Fruit fly (Drosophila melanogaster) whole organism, embryonic: Measurements from ENCODE around the gene car.

Source experiments
- Antp ChIP-seq: fragments of 200-800 bp; sonication (Bioruptor generic); optimal IDR thresholded peaks from 3 replicates; lab custom pipeline; 2016; ENCODE audit warnings: missing biosample characterization, missing genetic modification characterization
- Atf6 ChIP-seq: fragments of 200-800 bp; sonication (Bioruptor generic); IDR thresholded peaks from 2 replicates; pipeline ENCODE4 v1.3.6; 2022; ENCODE audit warnings: missing biosample characterization, missing genetic modification characterization
- BEAF-32 ChIP-seq: fragments of 200-800 bp; sonication (Bioruptor generic); optimal IDR thresholded peaks from 3 replicates; lab custom pipeline; 2017; ENCODE audit warnings: missing biosample characterization, missing genetic modification characterization, mild to moderate bottlenecking, moderate library complexity, missing genetic modification reagents
- CG10274 ChIP-seq: fragments of 200-800 bp; sonication (Bioruptor generic); optimal IDR thresholded peaks from 3 replicates; lab custom pipeline; 2017; ENCODE audit warnings: missing biosample characterization, mild to moderate bottlenecking, missing genetic modification characterization
- CG10431 ChIP-seq: fragments of 200-800 bp; sonication (Bioruptor generic); optimal IDR thresholded peaks from 3 replicates; lab custom pipeline; 2018; ENCODE audit warnings: missing biosample characterization, mild to moderate bottlenecking, missing genetic modification characterization
- CG11247 ChIP-seq: fragments of 200-800 bp; sonication (Bioruptor generic); IDR thresholded peaks from 2 replicates; pipeline ENCODE4 v1.3.6; 2022; ENCODE audit warnings: missing biosample characterization, missing genetic modification characterization
- CG11456 ChIP-seq: fragments of 200-800 bp; sonication (Bioruptor generic); IDR thresholded peaks from 3 replicates; pipeline ENCODE4 v1.3.6; 2022; ENCODE audit warnings: missing biosample characterization, missing genetic modification characterization
- CG11723 ChIP-seq: fragments of 200-800 bp; sonication (Bioruptor generic); optimal IDR thresholded peaks from 2 replicates; lab custom pipeline; 2017; ENCODE audit warnings: missing biosample characterization, mild to moderate bottlenecking, missing genetic modification characterization
- CG13624 ChIP-seq: fragments of 200-800 bp; sonication (Bioruptor generic); optimal IDR thresholded peaks from 2 replicates; lab custom pipeline; 2016; ENCODE audit warnings: missing biosample characterization, missing genetic modification characterization
- CG14860 ChIP-seq: fragments of 200-800 bp; sonication (Bioruptor generic); IDR thresholded peaks from 3 replicates; pipeline ENCODE4 v1.3.6; 2022; ENCODE audit warnings: missing biosample characterization, missing genetic modification characterization; ENCODE audit not compliant: partially characterized antibody
- CG15514 ChIP-seq: fragments of 200-800 bp; sonication (Bioruptor generic); optimal IDR thresholded peaks from 3 replicates; lab custom pipeline; 2017; ENCODE audit warnings: missing biosample characterization, missing genetic modification characterization, mild to moderate bottlenecking, moderate library complexity, missing genetic modification reagents
- CG1602 ChIP-seq: fragments of 200-800 bp; sonication (Bioruptor generic); optimal IDR thresholded peaks from 3 replicates; lab custom pipeline; 2016; ENCODE audit warnings: missing biosample characterization, missing genetic modification characterization
- CG1647 ChIP-seq: fragments of 200-800 bp; sonication (Bioruptor generic); optimal IDR thresholded peaks from 3 replicates; lab custom pipeline; 2016; ENCODE audit warnings: missing biosample characterization, missing genetic modification characterization
- CG16813 ChIP-seq: fragments of 200-800 bp; sonication (Bioruptor generic); IDR thresholded peaks from 3 replicates; pipeline ENCODE4 v1.3.6; 2022; ENCODE audit warnings: missing biosample characterization, missing genetic modification characterization; ENCODE audit not compliant: partially characterized antibody
- CG17385 ChIP-seq: fragments of 200-800 bp; sonication (Bioruptor generic); optimal IDR thresholded peaks from 3 replicates; lab custom pipeline; 2018; ENCODE audit warnings: missing biosample characterization, mild to moderate bottlenecking, missing genetic modification characterization
- CG2712 ChIP-seq: fragments of 200-800 bp; optimal IDR thresholded peaks from 3 replicates; lab custom pipeline; 2019; ENCODE audit warnings: missing biosample characterization, mild to moderate bottlenecking, missing genetic modification characterization, moderate library complexity
- CG3847 ChIP-seq: fragments of 200-800 bp; sonication (Bioruptor generic); IDR thresholded peaks from 2 replicates; pipeline ENCODE4 v1.3.6; 2022; ENCODE audit warnings: missing biosample characterization, missing genetic modification characterization
- CG6791 ChIP-seq: fragments of 200-800 bp; sonication (Bioruptor generic); IDR thresholded peaks from 3 replicates; pipeline ENCODE4 v1.3.6; 2022; ENCODE audit warnings: missing biosample characterization, missing genetic modification characterization; ENCODE audit not compliant: partially characterized antibody
- CG7556 ChIP-seq: fragments of 200-800 bp; sonication (Bioruptor generic); optimal IDR thresholded peaks from 2 replicates; lab custom pipeline; 2017; ENCODE audit warnings: missing biosample characterization, mild to moderate bottlenecking, missing genetic modification characterization
- CG7963 ChIP-seq: fragments of 200-800 bp; sonication (Bioruptor generic); IDR thresholded peaks from 3 replicates; pipeline ENCODE4 v1.3.6; 2022; ENCODE audit warnings: missing biosample characterization, missing genetic modification characterization; ENCODE audit not compliant: partially characterized antibody
- CG9215 ChIP-seq: fragments of 200-800 bp; sonication (Bioruptor generic); IDR thresholded peaks from 2 replicates; pipeline ENCODE4 v1.3.6; 2022; ENCODE audit warnings: missing biosample characterization, missing genetic modification characterization
- D ChIP-seq, 2 experiments: fragments of 200-800 bp in 1 of 2; fragments of >200 bp in 1 of 2; sonication (Bioruptor generic) in 1 of 2; optimal IDR thresholded peaks; 2 replicates in 1 of 2; 3 replicates in 1 of 2; lab custom pipeline; 2017; ENCODE audit warnings: mild to moderate bottlenecking in 1 of 2, missing biosample characterization in 1 of 2, missing genetic modification characterization in 1 of 2, missing genetic modification reagents in 1 of 2
- Dll ChIP-seq: fragments of 200-800 bp; sonication (Bioruptor generic); IDR thresholded peaks from 4 replicates; pipeline ENCODE4 v1.3.6; 2022; ENCODE audit warnings: missing biosample characterization, missing genetic modification characterization; ENCODE audit not compliant: partially characterized antibody
- Dp ChIP-seq: fragments of 200-800 bp; sonication (Bioruptor generic); optimal IDR thresholded peaks from 2 replicates; lab custom pipeline; 2018; ENCODE audit warnings: missing biosample characterization, mild to moderate bottlenecking, missing genetic modification characterization, moderate library complexity
- Drgx ChIP-seq: fragments of 200-800 bp; sonication (Bioruptor generic); IDR thresholded peaks from 2 replicates; pipeline ENCODE4 v1.3.6; 2022; ENCODE audit warnings: missing biosample characterization, missing genetic modification characterization
- Eip74EF ChIP-seq, 2 experiments: fragments of 200-800 bp in 1 of 2; fragments of >200 bp in 1 of 2; sonication (Bioruptor generic) in 1 of 2; optimal IDR thresholded peaks; 2 replicates each; lab custom pipeline; 2017 to 2019; ENCODE audit warnings: missing biosample characterization in 2 of 2, missing genetic modification characterization in 2 of 2, mild to moderate bottlenecking in 1 of 2, moderate library complexity in 1 of 2
- HLH4C ChIP-seq: fragments of 200-800 bp; sonication (Bioruptor generic); IDR thresholded peaks from 3 replicates; pipeline ENCODE4 v1.3.6; 2022; ENCODE audit warnings: missing biosample characterization, missing genetic modification characterization; ENCODE audit not compliant: partially characterized antibody
- Hsf ChIP-seq: fragments of 200-800 bp; sonication (Bioruptor generic); optimal IDR thresholded peaks from 3 replicates; lab custom pipeline; 2016; ENCODE audit warnings: missing biosample characterization, missing genetic modification characterization
- Jarid2 ChIP-seq: fragments of 200-800 bp; sonication (Bioruptor generic); optimal IDR thresholded peaks from 3 replicates; lab custom pipeline; 2017; ENCODE audit warnings: mild to moderate bottlenecking, missing biosample characterization, missing genetic modification reagents, missing genetic modification characterization
- Nf-YC ChIP-seq: fragments of 200-800 bp; optimal IDR thresholded peaks from 3 replicates; lab custom pipeline; 2019; ENCODE audit warnings: missing biosample characterization, mild to moderate bottlenecking, missing genetic modification characterization, moderate library complexity
- Taf1 ChIP-seq: fragments of 200-800 bp; sonication (Bioruptor generic); IDR thresholded peaks from 2 replicates; pipeline ENCODE4 v1.3.6; 2022; ENCODE audit warnings: missing biosample characterization, missing genetic modification characterization
- bab2 ChIP-seq: fragments of 200-800 bp; sonication (Bioruptor generic); optimal IDR thresholded peaks from 2 replicates; lab custom pipeline; 2016; ENCODE audit warnings: missing biosample characterization, missing genetic modification characterization
- bcd ChIP-seq: fragments of 200-800 bp; sonication (Bioruptor generic); optimal IDR thresholded peaks from 2 replicates; lab custom pipeline; 2017; ENCODE audit warnings: missing biosample characterization, mild to moderate bottlenecking, missing genetic modification characterization
- btn ChIP-seq: fragments of 200-800 bp; sonication (Bioruptor generic); optimal IDR thresholded peaks from 2 replicates; lab custom pipeline; 2016; ENCODE audit warnings: missing biosample characterization, missing genetic modification characterization
- cato ChIP-seq: fragments of 200-800 bp; sonication (Bioruptor generic); optimal IDR thresholded peaks from 2 replicates; lab custom pipeline; 2016; ENCODE audit warnings: missing biosample characterization, missing genetic modification characterization, borderline replicate concordance
- dan ChIP-seq: fragments of 200-800 bp; sonication (Bioruptor generic); IDR thresholded peaks from 2 replicates; pipeline ENCODE4 v1.3.6; 2022; ENCODE audit warnings: missing biosample characterization, missing genetic modification characterization
- dati ChIP-seq: fragments of 200-800 bp; sonication (Bioruptor generic); IDR thresholded peaks from 2 replicates; pipeline ENCODE4 v1.3.6; 2022; ENCODE audit warnings: missing biosample characterization, missing genetic modification characterization
- ems ChIP-seq: fragments of 200-800 bp; sonication (Bioruptor generic); optimal IDR thresholded peaks from 3 replicates; lab custom pipeline; 2016; ENCODE audit warnings: missing biosample characterization, missing genetic modification characterization
- gcm2 ChIP-seq: fragments of 200-800 bp; sonication (Bioruptor generic); optimal IDR thresholded peaks from 2 replicates; lab custom pipeline; 2016; ENCODE audit warnings: missing biosample characterization, missing genetic modification characterization
- gfzf ChIP-seq: fragments of 200-800 bp; sonication (Bioruptor generic); optimal IDR thresholded peaks from 2 replicates; lab custom pipeline; 2016; ENCODE audit warnings: missing biosample characterization, mild to moderate bottlenecking, missing genetic modification characterization, moderate library complexity
- nmo ChIP-seq: fragments of 200-800 bp; sonication (Bioruptor generic); optimal IDR thresholded peaks from 2 replicates; lab custom pipeline; 2018; ENCODE audit warnings: missing biosample characterization, mild to moderate bottlenecking, missing genetic modification characterization, moderate library complexity
- nom ChIP-seq: fragments of 200-800 bp; sonication (Bioruptor generic); optimal IDR thresholded peaks from 2 replicates; lab custom pipeline; 2017; ENCODE audit warnings: missing biosample characterization, missing genetic modification characterization, mild to moderate bottlenecking, moderate library complexity, missing genetic modification reagents
- onecut ChIP-seq: fragments of 200-800 bp; sonication (Bioruptor generic); IDR thresholded peaks from 2 replicates; pipeline ENCODE4 v1.3.6; 2022; ENCODE audit warnings: missing biosample characterization, missing genetic modification characterization
- ro ChIP-seq: fragments of 200-800 bp; sonication (Bioruptor generic); IDR thresholded peaks from 2 replicates; pipeline ENCODE4 v1.3.6; 2022; ENCODE audit warnings: missing biosample characterization, missing genetic modification characterization
- sc ChIP-seq, 3 experiments: fragments of >200 bp in 2 of 3; fragments of 200-800 bp in 1 of 3; sonication (Bioruptor generic) in 1 of 3; optimal IDR thresholded peaks; 2 replicates in 2 of 3; 3 replicates in 1 of 3; lab custom pipeline; 2017; ENCODE audit warnings: mild to moderate bottlenecking in 1 of 3, missing biosample characterization in 1 of 3, missing genetic modification characterization in 1 of 3, missing genetic modification reagents in 1 of 3
- shn ChIP-seq: fragments of 200-800 bp; sonication (Bioruptor generic); optimal IDR thresholded peaks from 3 replicates; lab custom pipeline; 2016; ENCODE audit warnings: missing biosample characterization, missing genetic modification characterization
- sima ChIP-seq: fragments of 200-800 bp; sonication (Bioruptor generic); optimal IDR thresholded peaks from 2 replicates; lab custom pipeline; 2016; ENCODE audit warnings: missing biosample characterization, missing genetic modification characterization
- unpg ChIP-seq: fragments of 200-800 bp; sonication (Bioruptor generic); optimal IDR thresholded peaks from 3 replicates; lab custom pipeline; 2018; ENCODE audit warnings: missing biosample characterization, mild to moderate bottlenecking, missing genetic modification characterization, moderate library complexity

Gene car

dm6 chrX:19613473-19613872 lies 47.7 kb downstream of the car start (continued):
- peak; percentile 51 for TF ChIP-seq CG2712 (tag; lab: Kevin White, UChicago)
- peak; percentile 75 for TF ChIP-seq Dp (GFP tag; lab: Kevin White, UChicago)
- peak; percentile 47 for TF ChIP-seq CG11723 (GFP tag; lab: Kevin White, UChicago)
- TF ChIP-seq shn (GFP tag; lab: Kevin White, UChicago), result no peak
- TF ChIP-seq CG14860 (GFP tag; lab: Robert Waterston, UW), result 0 out of 3 replicates have a peak, but pooled peaks have one; percentile 7
- no peak for TF ChIP-seq Jarid2 (GFP tag; lab: Kevin White, UChicago)
- peak; percentile 64 for TF ChIP-seq onecut (GFP tag; lab: Robert Waterston, UW)
- TF ChIP-seq dan, result no peak
- TF ChIP-seq btn (GFP tag; lab: Kevin White, UChicago), result peak; percentile 21
- peak; percentile 60 for TF ChIP-seq unpg (GFP tag; lab: Kevin White, UChicago)
- peak in 1 of 2 experiments; percentile 32 for TF ChIP-seq Eip74EF (GFP tag; optimal IDR thresholded peaks at IDR 0.05; lab: Kevin White, UChicago)
- TF ChIP-seq Drgx (GFP tag; lab: Robert Waterston, UW), result no peak
- TF ChIP-seq nom (GFP tag; lab: Kevin White, UChicago), result peak; percentile 69
- no peak for TF ChIP-seq CG11247 (GFP tag; lab: Robert Waterston, UW)
- peak; percentile 48 for TF ChIP-seq BEAF-32
- peak; percentile 35 for TF ChIP-seq CG13624 (GFP tag; lab: Kevin White, UChicago)
- TF ChIP-seq ro (GFP tag; lab: Robert Waterston, UW), result no peak
- peak; percentile 73 for TF ChIP-seq CG17385 (GFP tag; lab: Kevin White, UChicago)
- no peak for TF ChIP-seq dati (GFP tag; lab: Robert Waterston, UW)
- TF ChIP-seq CG1602, result no peak
- peak; percentile 40 for TF ChIP-seq CG10431 (GFP tag; lab: Kevin White, UChicago)
- no peak for TF ChIP-seq CG1647 (GFP tag; lab: Kevin White, UChicago)
- no peak for TF ChIP-seq bab2
- peak; percentile 38; the same call in 1 of the 2 replicates for TF ChIP-seq Atf6 (GFP tag; lab: Robert Waterston, UW)
- no peak for TF ChIP-seq Hsf (GFP tag; lab: Kevin White, UChicago)
- no peak for TF ChIP-seq sima (GFP tag; lab: Kevin White, UChicago)
- no peak for TF ChIP-seq D (optimal IDR thresholded peaks at IDR 0.05; lab: Kevin White, UChicago)
- TF ChIP-seq D (GFP tag; optimal IDR thresholded peaks at IDR 0.05; lab: Kevin White, UChicago), result peak; percentile 18
- no peak for TF ChIP-seq gfzf (GFP tag; lab: Kevin White, UChicago)
- TF ChIP-seq CG7963 (GFP tag; lab: Robert Waterston, UW), result no peak
- TF ChIP-seq Dll (GFP tag; lab: Robert Waterston, UW), result peak; percentile 53; the same call in 1 of the 4 replicates
- peak; percentile 10 for TF ChIP-seq CG7556
- 0 out of 3 replicates have a peak, but pooled peaks have one; percentile 33 for TF ChIP-seq CG11456 (GFP tag; lab: Robert Waterston, UW)
- TF ChIP-seq CG6791 (GFP tag; lab: Robert Waterston, UW), result peak; percentile 44; the same call in 1 of the 3 replicates
- peak; percentile 23 for TF ChIP-seq nmo (GFP tag; lab: Kevin White, UChicago)
- TF ChIP-seq CG3847, result no peak
- TF ChIP-seq Nf-YC (tag; lab: Kevin White, UChicago), result peak; percentile 55
- TF ChIP-seq bcd, result peak; percentile 39
- TF ChIP-seq sc (optimal IDR thresholded peaks at IDR 0.05; lab: Kevin White, UChicago), result no peak
- TF ChIP-seq sc (GFP tag; optimal IDR thresholded peaks at IDR 0.05; lab: Kevin White, UChicago), result no peak
- TF ChIP-seq Antp (GFP tag; lab: Kevin White, UChicago), result no peak
- TF ChIP-seq HLH4C, result 0 out of 3 replicates have a peak, but pooled peaks have one; percentile 43
- no peak for TF ChIP-seq CG9215 (GFP tag; lab: Robert Waterston, UW)
- TF ChIP-seq CG10274, result peak; percentile 1
- TF ChIP-seq CG15514 (GFP tag; lab: Kevin White, UChicago), result peak; percentile 81
- no peak for TF ChIP-seq Taf1
- TF ChIP-seq CG16813 (GFP tag; lab: Robert Waterston, UW), result 0 out of 3 replicates have a peak, but pooled peaks have one; percentile 33
- TF ChIP-seq cato (GFP tag; lab: Kevin White, UChicago), result no peak
- peak; percentile 16 for TF ChIP-seq gcm2 (GFP tag; lab: Kevin White, UChicago)
- peak; percentile 0 for TF ChIP-seq ems (GFP tag; lab: Kevin White, UChicago)
